Fruit fly (Drosophila melanogaster) whole organism, pupa: ENCODE results near the gene Top1.

Experiments used
- CG12605 ChIP-seq: fragments of 200-800 bp; sonication (Bioruptor generic); IDR thresholded peaks from 2 replicates; pipeline ENCODE4 v1.3.6; 2022; ENCODE audit warnings: missing biosample characterization, missing genetic modification characterization
- CG13204 ChIP-seq: fragments of 200-800 bp; sonication (Bioruptor generic); optimal IDR thresholded peaks from 2 replicates; lab custom pipeline; 2018; ENCODE audit warnings: missing biosample characterization, mild to moderate bottlenecking, missing genetic modification characterization, moderate library complexity
- CG34367 ChIP-seq: fragments of 200-800 bp; sonication (Bioruptor generic); optimal IDR thresholded peaks from 2 replicates; lab custom pipeline; 2018; ENCODE audit warnings: missing biosample characterization, mild to moderate bottlenecking, missing genetic modification characterization
- CG4496 ChIP-seq: fragments of 200-800 bp; sonication (Bioruptor generic); IDR thresholded peaks from 3 replicates; pipeline ENCODE4 v1.3.6; 2022; ENCODE audit warnings: missing biosample characterization, missing genetic modification characterization
- CG8301 ChIP-seq: fragments of 200-800 bp; sonication (Bioruptor generic); optimal IDR thresholded peaks from 2 replicates; lab custom pipeline; 2018; ENCODE audit warnings: missing biosample characterization, mild to moderate bottlenecking, missing genetic modification characterization
- CG9948 ChIP-seq: fragments of 200-800 bp; sonication (Bioruptor generic); optimal IDR thresholded peaks from 2 replicates; lab custom pipeline; 2018; ENCODE audit warnings: missing biosample characterization, mild to moderate bottlenecking, missing genetic modification characterization, moderate library complexity
- EcR ChIP-seq: fragments of 200-800 bp; sonication (Bioruptor generic); optimal IDR thresholded peaks from 3 replicates; lab custom pipeline; 2019; ENCODE audit warnings: missing biosample characterization, missing genetic modification characterization, mild to moderate bottlenecking, moderate library complexity, missing genetic modification reagents
- Snoo ChIP-seq: fragments of 200-800 bp; sonication (Bioruptor generic); optimal IDR thresholded peaks from 3 replicates; lab custom pipeline; 2017; ENCODE audit warnings: missing biosample characterization, mild to moderate bottlenecking, missing genetic modification characterization, inconsistent platforms
- fd96Ca ChIP-seq: fragments of 200-800 bp; sonication (Bioruptor generic); IDR thresholded peaks from 3 replicates; pipeline ENCODE4 v1.3.6; 2022; ENCODE audit warnings: missing biosample characterization, missing genetic modification characterization
- gl ChIP-seq: fragments of 200-800 bp; sonication (Bioruptor generic); optimal IDR thresholded peaks from 2 replicates; lab custom pipeline; 2018; ENCODE audit warnings: missing biosample characterization, mild to moderate bottlenecking, missing genetic modification characterization

Top1 gene

dm6 chrX:15370103-15370502 is 50.8 kb downstream of the Top1 start:
- TF ChIP-seq gl (tag; lab: Kevin White, UChicago) (no peak), CG12605 (GFP tag; lab: Robert Waterston, UW) (no peak), CG9948 (tag; lab: Kevin White, UChicago) (no peak), Snoo (no peak), CG8301 (tag; lab: Kevin White, UChicago) (no peak), fd96Ca (GFP tag; lab: Robert Waterston, UW) (no peak), CG34367 (tag; lab: Kevin White, UChicago) (no peak), CG4496 (GFP tag; lab: Robert Waterston, UW) (no peak), EcR (GFP tag; lab: Kevin White, UChicago) (no peak), CG13204 (GFP tag; lab: Kevin White, UChicago) (no peak)
